Worm (Caenorhabditis elegans) whole organism, L4 larva: Measurements from ENCODE around the gene snpc-3.4.
A peak's percentile ranks its signal among the peaks of the same experiment; 100 is the strongest.

Source experiments
- F10B5.3 ChIP-seq: sonication (generic microtip); optimal IDR thresholded peaks from 2 replicates; lab custom pipeline; 2016; ENCODE audit warnings: mild to moderate bottlenecking, missing genetic modification characterization, missing compliant biosample characterization
- F26F4.8 ChIP-seq: fragments of 200-800 bp; sonication (Bioruptor generic); conservative IDR thresholded peaks from 2 replicates; pipeline ENCODE4 v1.3.6; 2022; ENCODE audit warnings: missing genetic modification characterization, missing compliant biosample characterization
- F37D6.2 ChIP-seq: sonication (generic microtip); optimal IDR thresholded peaks from 2 replicates; lab custom pipeline; 2016; ENCODE audit warnings: mild to moderate bottlenecking, missing genetic modification characterization, missing compliant biosample characterization
- F44E2.7 ChIP-seq: fragments of 200-800 bp; sonication (Bioruptor generic); IDR thresholded peaks from 2 replicates; pipeline ENCODE4 v2.1.2; 2022; ENCODE audit warnings: missing genetic modification characterization, missing compliant biosample characterization
- R02D3.7 ChIP-seq: fragments of 150-350 bp; sonication (generic microtip); optimal IDR thresholded peaks from 3 replicates; lab custom pipeline; 2014; ENCODE audit warnings: missing biosample characterization, missing genetic modification characterization
- T26A8.4 ChIP-seq: fragments of 200-800 bp; sonication (Bioruptor generic); IDR thresholded peaks from 2 replicates; pipeline ENCODE4 v1.3.6; 2022; ENCODE audit warnings: missing genetic modification characterization, missing compliant biosample characterization
- Y105C5A.15 ChIP-seq: fragments of 200-800 bp; sonication (Bioruptor generic); IDR thresholded peaks from 2 replicates; pipeline ENCODE4 v1.3.6; 2022; ENCODE audit warnings: missing genetic modification characterization, missing compliant biosample characterization
- Y75B8A.6 ChIP-seq: fragments of 200-800 bp; sonication (Bioruptor generic); IDR thresholded peaks from 2 replicates; pipeline ENCODE4 v1.3.6; 2022; ENCODE audit warnings: missing genetic modification reagents, missing genetic modification characterization, missing compliant biosample characterization
- ZK337.2 ChIP-seq: fragments of 200-800 bp; sonication (Bioruptor generic); IDR thresholded peaks from 2 replicates; pipeline ENCODE4 v1.3.6; 2022; ENCODE audit warnings: missing genetic modification reagents, missing genetic modification characterization, missing compliant biosample characterization
- aha-1 ChIP-seq: fragments of 150-350 bp; peaks from one replicate; lab custom pipeline; 2014; ENCODE audit warnings: missing biosample characterization, missing genetic modification characterization
- ama-1 ChIP-seq: fragments of 150-350 bp; optimal IDR thresholded peaks from 2 replicates; lab custom pipeline; 2014; ENCODE audit warnings: inconsistent platforms, mixed read lengths
- arid-1 ChIP-seq: fragments of 200-800 bp; sonication (Bioruptor generic); conservative IDR thresholded peaks from 2 replicates; pipeline ENCODE4 v1.3.6; 2022; ENCODE audit warnings: missing genetic modification reagents, missing genetic modification characterization, missing compliant biosample characterization
- attf-4 ChIP-seq: sonication (generic microtip); optimal IDR thresholded peaks from 3 replicates; lab custom pipeline; 2017; ENCODE audit warnings: missing biosample characterization, missing genetic modification characterization
- ceh-28 ChIP-seq: fragments of 150-350 bp; optimal IDR thresholded peaks from 2 replicates; lab custom pipeline; 2014; ENCODE audit warnings: missing biosample characterization, missing genetic modification reagents, missing genetic modification characterization
- ceh-32 ChIP-seq: sonication (generic microtip); optimal IDR thresholded peaks from 2 replicates; lab custom pipeline; 2016; ENCODE audit warnings: mild to moderate bottlenecking, missing genetic modification characterization, missing compliant biosample characterization; ENCODE audit not compliant: poor library complexity
- ceh-62 ChIP-seq: sonication (generic microtip); optimal IDR thresholded peaks from 2 replicates; lab custom pipeline; 2017; ENCODE audit warnings: missing biosample characterization, missing genetic modification characterization
- ceh-82 ChIP-seq: sonication (generic microtip); optimal IDR thresholded peaks from 2 replicates; lab custom pipeline; 2017; ENCODE audit warnings: missing biosample characterization, missing genetic modification characterization
- cey-2 ChIP-seq: sonication (generic microtip); optimal IDR thresholded peaks from 3 replicates; lab custom pipeline; 2017; ENCODE audit warnings: missing genetic modification characterization, mild to moderate bottlenecking, missing compliant biosample characterization, antibody characterized with exemption, borderline replicate concordance; ENCODE audit not compliant: insufficient read depth
- daf-12 ChIP-seq: fragments of 150-350 bp; optimal IDR thresholded peaks from 2 replicates; lab custom pipeline; 2014; ENCODE audit warnings: missing biosample characterization, missing genetic modification reagents, missing genetic modification characterization
- daf-19 ChIP-seq: fragments of 200-800 bp; sonication (Bioruptor generic); conservative IDR thresholded peaks from 2 replicates; pipeline ENCODE4 v1.3.6; 2022; ENCODE audit warnings: missing genetic modification characterization, missing compliant biosample characterization
- dpl-1 ChIP-seq: fragments of 150-350 bp; optimal IDR thresholded peaks from 2 replicates; lab custom pipeline; 2014; ENCODE audit warnings: missing biosample characterization, missing genetic modification reagents, missing genetic modification characterization
- duxl-1 ChIP-seq: sonication (generic microtip); optimal IDR thresholded peaks from 2 replicates; lab custom pipeline; 2016; ENCODE audit warnings: mild to moderate bottlenecking, missing genetic modification characterization, moderate library complexity, missing compliant biosample characterization; ENCODE audit not compliant: poor library complexity
- egl-27 ChIP-seq: sonication (generic microtip); optimal IDR thresholded peaks from 3 replicates; lab custom pipeline; 2017; ENCODE audit warnings: missing biosample characterization, missing genetic modification reagents, missing genetic modification characterization
- fos-1 ChIP-seq: fragments of 150-350 bp; optimal IDR thresholded peaks from 2 replicates; lab custom pipeline; 2014; ENCODE audit warnings: missing biosample characterization, missing genetic modification characterization
- gei-8 ChIP-seq: fragments of 200-800 bp; sonication (Bioruptor generic); optimal IDR thresholded peaks from 2 replicates; lab custom pipeline; 2018; ENCODE audit warnings: mild to moderate bottlenecking, missing genetic modification characterization, missing compliant biosample characterization
- hmg-1.1 ChIP-seq: fragments of 200-800 bp; sonication (Bioruptor generic); IDR thresholded peaks from 2 replicates; pipeline ENCODE4 v1.3.6; 2022; ENCODE audit warnings: missing genetic modification reagents, missing genetic modification characterization, missing compliant biosample characterization
- lin-15B ChIP-seq: fragments of 150-350 bp; sonication (generic microtip); optimal IDR thresholded peaks from 3 replicates; lab custom pipeline; 2014; ENCODE audit warnings: missing biosample characterization, missing genetic modification characterization
- lin-29 ChIP-seq: fragments of 200-800 bp; sonication (Bioruptor generic); IDR thresholded peaks from 2 replicates; pipeline ENCODE4 v1.3.6; 2022; ENCODE audit warnings: missing genetic modification reagents, missing genetic modification characterization, missing compliant biosample characterization
- lin-39 ChIP-seq: fragments of 150-350 bp; optimal IDR thresholded peaks from 2 replicates; lab custom pipeline; 2014; ENCODE audit warnings: missing biosample characterization, missing genetic modification reagents, missing genetic modification characterization
- lsy-2 ChIP-seq, 2 experiments: fragments of 150-350 bp in 1 of 2; sonication (generic microtip) in 1 of 2; optimal IDR thresholded peaks; 2 replicates each; lab custom pipeline; 2014 to 2017; ENCODE audit warnings: missing biosample characterization in 2 of 2, missing genetic modification characterization in 2 of 2
- madf-5 ChIP-seq, 2 experiments: fragments of 200-800 bp; sonication (Bioruptor generic); IDR thresholded peaks; 2 replicates each; pipeline ENCODE4 v1.3.6; 2022; ENCODE audit warnings: missing compliant biosample characterization in 2 of 2, missing genetic modification characterization in 2 of 2
- mes-2 ChIP-seq: sonication (generic microtip); optimal IDR thresholded peaks from 2 replicates; lab custom pipeline; 2016; ENCODE audit warnings: missing genotype, mild to moderate bottlenecking, missing genetic modification characterization, missing compliant biosample characterization; ENCODE audit not compliant: poor library complexity, severe bottlenecking
- mxl-2 ChIP-seq: fragments of 200-800 bp; sonication (Bioruptor generic); conservative IDR thresholded peaks from 2 replicates; pipeline ENCODE4 v1.3.6; 2022; ENCODE audit warnings: missing genetic modification reagents, missing genetic modification characterization, missing compliant biosample characterization
- mxl-3 ChIP-seq: fragments of 200-800 bp; sonication (Bioruptor generic); optimal IDR thresholded peaks from 2 replicates; lab custom pipeline; 2018; ENCODE audit warnings: mild to moderate bottlenecking, missing genetic modification characterization, missing compliant biosample characterization
- nhr-111 ChIP-seq: fragments of 200-800 bp; sonication (Bioruptor generic); optimal IDR thresholded peaks from 2 replicates; lab custom pipeline; 2018; ENCODE audit warnings: mild to moderate bottlenecking, missing genetic modification characterization, missing compliant biosample characterization
- nhr-48 ChIP-seq: sonication (generic microtip); optimal IDR thresholded peaks from 2 replicates; lab custom pipeline; 2016; ENCODE audit warnings: mild to moderate bottlenecking, missing genetic modification characterization, missing compliant biosample characterization
- nhr-6 ChIP-seq: fragments of 150-350 bp; optimal IDR thresholded peaks from 2 replicates; lab custom pipeline; 2014; ENCODE audit warnings: missing biosample characterization, missing genetic modification characterization
- nhr-76 ChIP-seq: fragments of 150-350 bp; optimal IDR thresholded peaks from 2 replicates; lab custom pipeline; 2014; ENCODE audit warnings: missing biosample characterization, missing genetic modification characterization
- php-3 ChIP-seq: fragments of 200-800 bp; sonication (Bioruptor generic); IDR thresholded peaks from 2 replicates; pipeline ENCODE4 v1.3.6; 2022; ENCODE audit warnings: missing genetic modification reagents, missing genetic modification characterization, missing compliant biosample characterization
- pqm-1 ChIP-seq: sonication (generic microtip); optimal IDR thresholded peaks from 2 replicates; lab custom pipeline; 2017; ENCODE audit warnings: missing biosample characterization, missing genetic modification characterization
- saeg-2 ChIP-seq: fragments of 200-800 bp; sonication (Bioruptor generic); IDR thresholded peaks from 2 replicates; pipeline ENCODE4 v1.3.6; 2022; ENCODE audit warnings: missing genetic modification reagents, missing genetic modification characterization, missing compliant biosample characterization
- sdz-12 ChIP-seq: fragments of 200-800 bp; sonication (Bioruptor generic); optimal IDR thresholded peaks from 2 replicates; lab custom pipeline; 2018; ENCODE audit warnings: mild to moderate bottlenecking, missing genetic modification characterization, missing compliant biosample characterization
- set-16 ChIP-seq: fragments of 200-800 bp; sonication (Bioruptor generic); IDR thresholded peaks from 2 replicates; pipeline ENCODE4 v1.3.6; 2022; ENCODE audit warnings: missing genetic modification reagents, missing genetic modification characterization, missing compliant biosample characterization
- spr-3 ChIP-seq: fragments of 200-800 bp; sonication (Bioruptor generic); optimal IDR thresholded peaks from 2 replicates; lab custom pipeline; 2018; ENCODE audit warnings: mild to moderate bottlenecking, missing genetic modification characterization, missing compliant biosample characterization
- tag-97 ChIP-seq: fragments of 200-800 bp; sonication (Bioruptor generic); IDR thresholded peaks from 2 replicates; pipeline ENCODE4 v1.3.6; 2022; ENCODE audit warnings: missing genetic modification characterization, missing compliant biosample characterization
- unc-62 ChIP-seq, 3 experiments: fragments of 150-350 bp in 1 of 3; sonication (generic microtip); optimal IDR thresholded peaks in 2 of 3; peaks in 1 of 3; 1 replicate in 1 of 3; 2 replicates in 2 of 3; lab custom pipeline; 2014 to 2017; ENCODE audit warnings: missing biosample characterization in 3 of 3, missing genetic modification characterization in 3 of 3, missing genetic modification reagents in 3 of 3, missing genotype in 1 of 3
- zag-1 ChIP-seq: fragments of 150-350 bp; optimal IDR thresholded peaks from 2 replicates; lab custom pipeline; 2014; ENCODE audit warnings: missing biosample characterization, missing genetic modification characterization
- zfp-2 ChIP-seq: sonication (generic microtip); optimal IDR thresholded peaks from 2 replicates; lab custom pipeline; 2016; ENCODE audit warnings: mild to moderate bottlenecking, missing genetic modification characterization, missing compliant biosample characterization
- zip-11 ChIP-seq: fragments of 200-800 bp; sonication (Bioruptor generic); IDR thresholded peaks from 2 replicates; pipeline ENCODE4 v1.3.6; 2022; ENCODE audit warnings: missing genetic modification characterization, missing compliant biosample characterization

The snpc-3.4 gene

ce11 chrIII:4018591-4019580 lies 951 bp upstream of the snpc-3.4 start (continued):
- TF ChIP-seq tag-97 (no peak), lin-39 (tag; lab: Kevin White, UChicago) (no peak), Y105C5A.15 (GFP tag; lab: Robert Waterston, UW) (no peak), saeg-2 (GFP tag; lab: Robert Waterston, UW) (no peak), ama-1 (lab: Kevin White, UChicago) (no peak), lin-29 (GFP tag; lab: Robert Waterston, UW) (no peak), fos-1 (tag; lab: Kevin White, UChicago) (no peak), R02D3.7 (tag; lab: Kevin White, UChicago) (no peak), duxl-1 (no peak), ceh-62 (tag; lab: Kevin White, UChicago) (no peak), Y75B8A.6 (no peak), zip-11 (no peak), F44E2.7 (GFP tag; lab: Robert Waterston, UW) (no peak), ceh-28 (tag; lab: Kevin White, UChicago) (no peak), ceh-32 (no peak), lin-15B (tag; lab: Kevin White, UChicago) (no peak), lsy-2 (tag; optimal IDR thresholded peaks at IDR 0.05; lab: Kevin White, UChicago) (peak in 1 of 2 experiments; percentile 22), aha-1 (peak; percentile 97), set-16 (peak; percentile 65), unc-62 (GFP tag; optimal IDR thresholded peaks at IDR 0.05 in 1 of 2; lab: Kevin White, UChicago) (peak in 1 of 2 experiments; percentile 95), unc-62 (tag; optimal IDR thresholded peaks at IDR 0.05; lab: Kevin White, UChicago) (no peak), zag-1 (tag; lab: Kevin White, UChicago) (no peak), dpl-1 (GFP tag; lab: Kevin White, UChicago) (peak; percentile 6), mes-2 (tag; lab: Kevin White, UChicago) (no peak), ZK337.2 (GFP tag; lab: Robert Waterston, UW) (no peak), F10B5.3 (tag; lab: Kevin White, UChicago) (no peak), madf-5 (GFP tag; IDR thresholded peaks at IDR 0.05; lab: Robert Waterston, UW) (0 out of 4 replicates have a peak, but pooled peaks of 1 of the 2 experiments have one; percentile 28), arid-1 (GFP tag; lab: Robert Waterston, UW) (no peak), daf-19 (no peak), egl-27 (no peak), attf-4 (tag; lab: Kevin White, UChicago) (no peak), zfp-2 (tag; lab: Kevin White, UChicago) (no peak), spr-3 (GFP tag; lab: Kevin White, UChicago) (no peak), F37D6.2 (tag; lab: Kevin White, UChicago) (no peak), ceh-82 (no peak), nhr-111 (GFP tag; lab: Kevin White, UChicago) (no peak), daf-12 (no peak), nhr-76 (tag; lab: Kevin White, UChicago) (no peak), cey-2 (tag; lab: Kevin White, UChicago) (no peak), F26F4.8 (GFP tag; lab: Robert Waterston, UW) (no peak), hmg-1.1 (0 out of 2 replicates have a peak, but pooled peaks have one; percentile 24), T26A8.4 (GFP tag; lab: Robert Waterston, UW) (no peak), nhr-6 (tag; lab: Kevin White, UChicago) (no peak), sdz-12 (GFP tag; lab: Kevin White, UChicago) (no peak), mxl-3 (GFP tag; lab: Kevin White, UChicago) (peak; percentile 55), php-3 (GFP tag; lab: Robert Waterston, UW) (no peak), gei-8 (no peak), nhr-48 (tag; lab: Kevin White, UChicago) (no peak), mxl-2 (GFP tag; lab: Robert Waterston, UW) (no peak), pqm-1 (tag; lab: Kevin White, UChicago) (peak; percentile 72)
